Fruit fly (Drosophila melanogaster): Measurements from ENCODE around the gene mthl2.

mthl2 gene

DNA sequence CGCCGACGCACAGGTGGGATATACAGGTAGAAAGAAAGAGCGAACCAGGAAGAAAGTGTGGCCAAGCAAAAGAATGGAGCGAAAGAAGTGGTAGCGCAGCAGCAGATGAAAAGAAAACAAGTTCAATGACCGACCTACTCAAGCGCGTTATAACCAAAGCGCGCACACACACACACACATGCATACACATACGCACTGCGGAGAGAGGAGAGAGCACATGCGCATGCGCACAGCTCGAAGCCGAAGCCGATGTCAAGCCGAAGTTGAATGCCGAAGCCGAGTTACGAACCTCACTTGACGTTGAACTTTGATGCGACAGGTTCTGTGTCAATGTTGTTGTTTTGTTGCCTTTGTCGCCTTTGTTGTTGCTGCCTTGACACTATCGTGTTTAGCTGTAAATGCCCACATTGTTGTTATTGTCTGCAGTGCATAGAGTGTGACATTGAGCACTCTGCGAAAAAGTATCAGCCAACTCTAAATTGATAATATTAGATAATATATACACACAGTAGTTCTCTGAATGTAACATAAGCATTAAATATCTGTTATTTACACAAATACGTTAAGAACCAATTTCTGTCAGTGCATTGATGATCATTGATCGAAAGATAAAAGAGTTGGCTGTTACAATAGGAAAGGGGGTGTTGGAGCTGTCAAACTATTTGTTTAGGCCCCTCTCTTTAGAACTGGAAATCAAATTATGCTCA lies 29.8 kb downstream of the mthl2 start (continued):
- TF ChIP-seq CG32006 (GFP tag; optimal IDR thresholded peaks at IDR 0.05): peak; percentile 2
- TF ChIP-seq OdsH (GFP tag; optimal IDR thresholded peaks at IDR 0.05): no peak
- no peak for TF ChIP-seq net (GFP tag; optimal IDR thresholded peaks at IDR 0.05)
- TF ChIP-seq Eip93F (GFP tag; optimal IDR thresholded peaks at IDR 0.05): no peak
- no peak for TF ChIP-seq Gug (GFP tag; IDR thresholded peaks at IDR 0.05)
- TF ChIP-seq Lpt (GFP tag; optimal IDR thresholded peaks at IDR 0.05): peak; percentile 15
- peak; percentile 59 for TF ChIP-seq dsx (GFP tag; optimal IDR thresholded peaks at IDR 0.05; ENCODE audit: poor library complexity, severe bottlenecking)
- no peak for TF ChIP-seq Ets96B (tag; optimal IDR thresholded peaks at IDR 0.05)
- no peak for TF ChIP-seq CG11762 (GFP tag; optimal IDR thresholded peaks at IDR 0.05; ENCODE audit: insufficient read depth)
- TF ChIP-seq dac (GFP tag; optimal IDR thresholded peaks at IDR 0.05): no peak
- peak; percentile 19 for TF ChIP-seq vri (GFP tag; optimal IDR thresholded peaks at IDR 0.05)
- TF ChIP-seq Hr39 (GFP tag; optimal IDR thresholded peaks at IDR 0.05): no peak
- no peak for TF ChIP-seq CG3032 (tag; optimal IDR thresholded peaks at IDR 0.05)
- TF ChIP-seq CG4318 (GFP tag; optimal IDR thresholded peaks at IDR 0.05): no peak
- TF ChIP-seq Sox14 (GFP tag; optimal IDR thresholded peaks at IDR 0.05): no peak
- no peak for TF ChIP-seq CG1621 (tag; optimal IDR thresholded peaks at IDR 0.05)
- TF ChIP-seq cyc (GFP tag; optimal IDR thresholded peaks at IDR 0.05): no peak
- TF ChIP-seq achi (GFP tag; optimal IDR thresholded peaks at IDR 0.05): peak; percentile 56
- TF ChIP-seq Smox (GFP tag; optimal IDR thresholded peaks at IDR 0.05): no peak
- no peak for TF ChIP-seq Sox15 (GFP tag; optimal IDR thresholded peaks at IDR 0.05)
- no peak for TF ChIP-seq CG9139 (GFP tag; optimal IDR thresholded peaks at IDR 0.05)

DNA sequence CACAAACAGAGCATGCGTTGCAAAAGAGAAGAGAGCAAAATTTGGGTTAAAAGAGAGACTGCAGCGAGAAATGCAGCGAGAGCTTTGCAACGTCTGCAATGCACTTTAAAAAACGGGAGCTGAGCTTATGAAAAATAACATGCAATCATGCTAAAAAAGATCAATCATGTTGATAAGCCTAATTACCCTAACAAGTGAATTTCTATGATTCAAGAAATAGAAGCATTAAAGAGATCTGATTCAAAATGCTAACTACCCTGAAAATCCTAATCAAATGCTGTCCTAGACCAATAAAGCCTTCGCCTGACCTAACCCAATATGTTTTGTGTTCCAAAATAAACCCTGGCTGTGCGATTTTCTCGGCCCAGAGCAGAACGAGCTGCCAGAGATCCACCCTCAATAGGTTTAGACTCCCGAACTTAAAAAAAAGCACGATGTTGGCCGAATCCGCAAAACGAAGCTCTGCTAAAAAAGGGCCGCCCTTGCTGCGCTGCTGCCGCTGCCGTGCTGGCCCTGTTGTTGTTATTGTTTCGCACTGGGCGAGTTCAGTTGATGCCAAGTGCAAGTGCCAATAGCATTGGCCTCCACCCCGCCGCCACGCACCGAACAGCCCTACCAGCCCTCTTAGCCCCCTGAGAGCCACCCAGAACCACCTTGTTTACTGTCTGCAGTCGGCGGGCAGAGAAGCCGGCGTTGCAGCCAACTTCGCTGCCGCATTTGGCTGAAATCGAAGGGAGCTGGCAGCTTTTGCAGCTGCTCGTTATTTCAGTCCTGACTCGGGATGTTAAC lies 30.8 kb downstream of the mthl2 start:
- TF ChIP-seq Smox (GFP tag; optimal IDR thresholded peaks at IDR 0.05): peak; percentile 13
- no peak for TF ChIP-seq fd85E (GFP tag; optimal IDR thresholded peaks at IDR 0.05)
- TF ChIP-seq Sox102F (GFP tag; optimal IDR thresholded peaks at IDR 0.05): no peak
- no peak for TF ChIP-seq CG11294 (GFP tag; IDR thresholded peaks at IDR 0.05)
- peak; percentile 54 for TF ChIP-seq Hr4 (GFP tag; optimal IDR thresholded peaks at IDR 0.05)
- peak; percentile 50 for TF ChIP-seq Sox14 (GFP tag; optimal IDR thresholded peaks at IDR 0.05)
- TF ChIP-seq CG15336 (GFP tag; IDR thresholded peaks at IDR 0.05): peak; percentile 56
- peak; percentile 34; the same call in 1 of the 3 replicates for TF ChIP-seq eg (GFP tag; IDR thresholded peaks at IDR 0.05)
- no peak for TF ChIP-seq Hr38 (GFP tag; optimal IDR thresholded peaks at IDR 0.05)
- no peak for TF ChIP-seq vri (GFP tag; optimal IDR thresholded peaks at IDR 0.05)
- no peak for TF ChIP-seq CG11902 (GFP tag; optimal IDR thresholded peaks at IDR 0.05)
- peak; percentile 39 for TF ChIP-seq CG3032 (tag; optimal IDR thresholded peaks at IDR 0.05)
- peak; percentile 4 for TF ChIP-seq Met (GFP tag; optimal IDR thresholded peaks at IDR 0.05)
- peak; percentile 21 for TF ChIP-seq Sox15 (GFP tag; optimal IDR thresholded peaks at IDR 0.05)
- peak; percentile 29 for TF ChIP-seq CG34406 (GFP tag; optimal IDR thresholded peaks at IDR 0.05)
- TF ChIP-seq CG7368 (GFP tag; optimal IDR thresholded peaks at IDR 0.05): no peak
- TF ChIP-seq esn (GFP tag; optimal IDR thresholded peaks at IDR 0.05): peak; percentile 18
- peak; percentile 34 for TF ChIP-seq CG10669 (GFP tag; optimal IDR thresholded peaks at IDR 0.05)
- peak; percentile 18 for TF ChIP-seq Hr39 (GFP tag; optimal IDR thresholded peaks at IDR 0.05)
- peak; percentile 31 for TF ChIP-seq pdm3 (GFP tag; optimal IDR thresholded peaks at IDR 0.05)
- TF ChIP-seq CG6276 (GFP tag; optimal IDR thresholded peaks at IDR 0.05): no peak
- TF ChIP-seq acj6 (GFP tag; optimal IDR thresholded peaks at IDR 0.05): peak; percentile 36
- TF ChIP-seq svp (GFP tag): peak; percentile 50
- no peak for TF ChIP-seq fkh (GFP tag; optimal IDR thresholded peaks at IDR 0.05)
- peak; percentile 3 for TF ChIP-seq CG31627 (GFP tag; optimal IDR thresholded peaks at IDR 0.05)
- TF ChIP-seq lz (GFP tag; optimal IDR thresholded peaks at IDR 0.05): peak; percentile 19
- TF ChIP-seq Ets21C (GFP tag; optimal IDR thresholded peaks at IDR 0.05): no peak
- TF ChIP-seq CG6163 (GFP tag; IDR thresholded peaks at IDR 0.05): peak; percentile 44; the same call in 2 of the 3 replicates
- no peak for TF ChIP-seq Eip93F (GFP tag; optimal IDR thresholded peaks at IDR 0.05)
- peak; percentile 6 for TF ChIP-seq CG4318 (GFP tag; optimal IDR thresholded peaks at IDR 0.05)
- TF ChIP-seq Gug (GFP tag; IDR thresholded peaks at IDR 0.05): no peak
- peak; percentile 14 for TF ChIP-seq CG11762 (GFP tag; optimal IDR thresholded peaks at IDR 0.05; ENCODE audit: insufficient read depth)
- TF ChIP-seq achi (GFP tag; optimal IDR thresholded peaks at IDR 0.05): peak; percentile 27
- peak; percentile 33 for TF ChIP-seq CG6808 (GFP tag; optimal IDR thresholded peaks at IDR 0.05)
- TF ChIP-seq CG8119 (GFP tag; IDR thresholded peaks at IDR 0.05): peak; percentile 52; the same call in 2 of the 3 replicates
- peak; percentile 55 for TF ChIP-seq CG32006 (GFP tag; optimal IDR thresholded peaks at IDR 0.05)
- peak; percentile 7 for TF ChIP-seq CG8632 (GFP tag; optimal IDR thresholded peaks at IDR 0.05)
